Worm (Caenorhabditis elegans): ENCODE data around the gene E01G4.6.

DNA sequence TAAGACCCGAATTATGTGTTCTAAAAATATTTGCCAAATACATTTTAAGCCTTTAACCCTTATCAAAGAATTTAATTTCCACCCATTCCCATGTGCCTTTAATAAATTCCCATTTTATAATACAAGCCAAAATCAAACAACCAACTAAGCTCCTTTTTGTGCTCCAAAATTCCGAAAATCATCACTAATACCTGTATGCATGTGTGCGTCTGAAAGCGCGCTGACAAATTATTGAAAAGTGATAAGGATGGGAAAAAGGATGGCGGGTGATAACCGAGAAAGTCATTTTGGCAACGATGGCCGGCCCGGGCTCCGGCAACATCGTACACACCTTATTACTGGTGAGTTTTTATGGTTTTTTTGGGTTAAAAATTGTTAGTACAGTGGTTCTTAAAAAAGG lies 25.3 kb downstream of the E01G4.6 start, which contains the start of gene nep-17:
- no peak for TF ChIP-seq ref-1 (GFP tag; conservative IDR thresholded peaks at IDR 0.05)
- no peak for TF ChIP-seq med-1 (GFP tag; optimal IDR thresholded peaks at IDR 0.05; ENCODE audit: insufficient read depth)
- TF ChIP-seq klf-2 (GFP tag; conservative IDR thresholded peaks at IDR 0.05), result no peak
